Fruit fly (Drosophila melanogaster): Measurements from ENCODE around the gene CG14154.

- TF ChIP-seq CG34367 (tag; optimal IDR thresholded peaks at IDR 0.05), result no peak
- TF ChIP-seq CG32121 (GFP tag; IDR thresholded peaks at IDR 0.05), result peak; percentile 59; the same call in 1 of the 2 replicates
- TF ChIP-seq fd96Ca (GFP tag; IDR thresholded peaks at IDR 0.05), result 0 out of 3 replicates have a peak, but pooled peaks have one; percentile 31
- peak; percentile 59; the same call in 1 of the 3 replicates for TF ChIP-seq CG4496 (GFP tag; IDR thresholded peaks at IDR 0.05)
- TF ChIP-seq Ets98B (GFP tag; IDR thresholded peaks at IDR 0.05), result peak; percentile 35; the same call in 1 of the 2 replicates
- no peak for TF ChIP-seq gl (tag; optimal IDR thresholded peaks at IDR 0.05)
- TF ChIP-seq CG9948 (tag; optimal IDR thresholded peaks at IDR 0.05), result no peak
- no peak for TF ChIP-seq D1 (tag; optimal IDR thresholded peaks at IDR 0.05)
These were observed 39.1 kb downstream of the CG14154 start for dm6 chr3L:10680728-10681306.

Measured in whole organism, pupa.